Worm (Caenorhabditis elegans): ENCODE measurements around the gene tsen-2.

DNA sequence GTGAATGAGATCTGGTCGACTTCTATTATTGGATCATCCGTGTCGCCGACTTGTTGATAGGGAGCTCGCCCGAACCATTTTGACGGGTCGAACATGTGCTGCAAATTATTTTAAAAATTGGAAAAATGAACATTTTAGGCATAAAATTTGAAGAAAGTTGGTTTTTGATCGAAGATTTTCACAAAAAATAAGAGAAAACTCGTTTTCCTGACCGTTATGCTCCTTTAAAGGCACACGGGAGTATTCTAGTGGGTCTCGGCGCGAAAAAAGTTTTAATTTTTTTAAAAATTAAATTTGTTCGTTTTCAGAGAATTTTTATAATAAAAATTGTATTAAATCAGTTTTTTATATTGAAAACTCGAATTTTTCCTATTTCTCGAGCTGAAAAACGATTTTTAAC, 16.2 kb upstream of the tsen-2 start, which contains the start of gene Y56A3A.16:
- no peak for TF ChIP-seq dao-5 (tag; optimal IDR thresholded peaks at IDR 0.05)
- TF ChIP-seq W03F9.2 (tag; optimal IDR thresholded peaks at IDR 0.05) = no peak
- TF ChIP-seq him-1 (tag; optimal IDR thresholded peaks at IDR 0.05) = no peak
